Fruit fly (Drosophila melanogaster): ENCODE measurements around the gene Plzf.

- TF ChIP-seq EcR (GFP tag; optimal IDR thresholded peaks at IDR 0.05) (no peak), Dll (optimal IDR thresholded peaks at IDR 0.05) (no peak), usp (GFP tag; optimal IDR thresholded peaks at IDR 0.05) (no peak), psq (optimal IDR thresholded peaks at IDR 0.05) (no peak), CG8478 (optimal IDR thresholded peaks at IDR 0.05) (no peak), pan (optimal IDR thresholded peaks at IDR 0.05) (no peak)
Observed at dm6 chr2L:12033890-12034289, 14.8 kb downstream of the Plzf start, which contains the start of gene CG18788.
